Worm (Caenorhabditis elegans): ENCODE measurements around the gene pes-4.

- no peak for TF ChIP-seq dpl-1 (GFP tag; optimal IDR thresholded peaks at IDR 0.05)
- no peak for TF ChIP-seq Y53F4B.3 (GFP tag; IDR thresholded peaks at IDR 0.05)
- no peak for TF ChIP-seq T26A5.8 (tag; optimal IDR thresholded peaks at IDR 0.05)
- TF ChIP-seq ceh-100 (GFP tag; IDR thresholded peaks at IDR 0.05): no peak
- no peak for TF ChIP-seq aptf-3 (GFP tag; IDR thresholded peaks at IDR 0.05)
- TF ChIP-seq sdz-38 (tag; optimal IDR thresholded peaks at IDR 0.05): no peak
- no peak for TF ChIP-seq snpc-4 (GFP tag; optimal IDR thresholded peaks at IDR 0.05)
- TF ChIP-seq snpc-4 (tag; optimal IDR thresholded peaks at IDR 0.05): no peak
- TF ChIP-seq lir-1 (GFP tag; conservative IDR thresholded peaks at IDR 0.05): no peak
These were observed 5.0 kb downstream of the pes-4 start for ce11 chrIII:1225116-1225515.
